Fruit fly (Drosophila melanogaster): Measurements from ENCODE around the gene Yod1.

Gene Yod1

DNA sequence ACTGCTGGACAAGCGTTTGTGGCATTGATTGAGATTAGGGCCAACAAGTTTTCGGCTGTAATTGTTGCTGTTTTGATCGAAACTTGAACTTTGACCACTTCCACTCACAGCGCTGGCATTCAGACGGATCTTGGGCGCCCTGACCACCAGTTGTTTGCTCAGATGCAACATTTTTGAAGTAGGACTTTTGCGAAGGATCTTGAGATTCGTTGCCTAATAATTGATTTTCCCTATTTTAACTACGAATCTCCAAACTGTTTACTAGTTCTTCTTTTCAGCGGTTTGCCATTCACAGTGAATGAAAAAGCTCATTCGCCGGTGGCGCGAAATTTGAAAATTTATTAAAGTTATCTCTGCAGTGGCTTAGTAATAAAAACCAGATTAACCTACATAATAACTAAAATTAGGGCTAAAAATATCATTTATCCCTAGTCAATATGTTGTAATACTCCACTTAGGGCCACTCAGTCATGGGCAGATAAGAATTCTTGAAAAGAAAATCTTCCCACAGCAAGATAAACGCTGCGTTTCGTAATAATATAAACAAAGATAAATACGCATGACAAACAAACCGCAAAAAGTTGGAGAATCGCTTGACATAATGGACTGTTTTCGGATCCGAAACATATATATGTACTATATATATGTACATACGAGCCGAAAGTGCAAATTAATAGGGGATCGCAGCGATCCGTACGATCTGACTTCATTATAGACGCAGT lies 7.9 kb downstream of the Yod1 start, which contains the start of the genes Dhrs4 and Gdap1:
Dhrs4 (minus strand) TSS at position 267 of the 722 bp plus-strand sequence.
Gdap1 (plus strand) TSS at position 574 of the 722 bp plus-strand sequence.
- TF ChIP-seq exex (tag; optimal IDR thresholded peaks at IDR 0.05) (peak; percentile 14), Eip74EF (GFP tag; optimal IDR thresholded peaks at IDR 0.05) (no peak), CG13296 (GFP tag; optimal IDR thresholded peaks at IDR 0.05) (peak; percentile 40), ems (GFP tag; optimal IDR thresholded peaks at IDR 0.05) (no peak), CG14050 (GFP tag; IDR thresholded peaks at IDR 0.05) (no peak), CG9727 (GFP tag; optimal IDR thresholded peaks at IDR 0.05) (no peak), Dp (GFP tag; optimal IDR thresholded peaks at IDR 0.05) (peak; percentile 87), pho (GFP tag; optimal IDR thresholded peaks at IDR 0.05) (no peak), CG17612 (GFP tag; IDR thresholded peaks at IDR 0.05) (no peak), E2f2 (GFP tag; IDR thresholded peaks at IDR 0.05) (peak; percentile 89), CG6654 (GFP tag; optimal IDR thresholded peaks at IDR 0.05) (no peak), pzg (GFP tag; optimal IDR thresholded peaks at IDR 0.05) (peak; percentile 24), CG7271 (tag; optimal IDR thresholded peaks at IDR 0.05) (no peak), CG17385 (GFP tag; optimal IDR thresholded peaks at IDR 0.05) (peak; percentile 74), CG15514 (GFP tag; optimal IDR thresholded peaks at IDR 0.05) (peak; percentile 96), CG1832 (GFP tag; optimal IDR thresholded peaks at IDR 0.05) (no peak), MESR4 (GFP tag; optimal IDR thresholded peaks at IDR 0.05) (peak; percentile 12), Hr78 (GFP tag; optimal IDR thresholded peaks at IDR 0.05) (peak in 1 of 2 experiments; percentile 93), sens (GFP tag) (peak; percentile 64), Fer1 (GFP tag; optimal IDR thresholded peaks at IDR 0.05) (peak; percentile 42), crp (GFP tag; optimal IDR thresholded peaks at IDR 0.05) (peak in 1 of 2 experiments; percentile 67), bsh (GFP tag; optimal IDR thresholded peaks at IDR 0.05) (peak in 1 of 2 experiments; percentile 53), MBD-R2 (GFP tag; IDR thresholded peaks at IDR 0.05) (peak; percentile 35), E2f1 (GFP tag; IDR thresholded peaks at IDR 0.05) (no peak), Rfx (GFP tag; IDR thresholded peaks at IDR 0.05) (0 out of 2 replicates have a peak, but pooled peaks have one; percentile 21), gro (GFP tag; optimal IDR thresholded peaks at IDR 0.05) (no peak), nom (GFP tag; optimal IDR thresholded peaks at IDR 0.05) (peak; percentile 79), dati (GFP tag; IDR thresholded peaks at IDR 0.05) (no peak), Med (GFP tag) (peak; percentile 56), Pdp1 (GFP tag; optimal IDR thresholded peaks at IDR 0.05) (peak in 1 of 2 experiments; percentile 44)

DNA sequence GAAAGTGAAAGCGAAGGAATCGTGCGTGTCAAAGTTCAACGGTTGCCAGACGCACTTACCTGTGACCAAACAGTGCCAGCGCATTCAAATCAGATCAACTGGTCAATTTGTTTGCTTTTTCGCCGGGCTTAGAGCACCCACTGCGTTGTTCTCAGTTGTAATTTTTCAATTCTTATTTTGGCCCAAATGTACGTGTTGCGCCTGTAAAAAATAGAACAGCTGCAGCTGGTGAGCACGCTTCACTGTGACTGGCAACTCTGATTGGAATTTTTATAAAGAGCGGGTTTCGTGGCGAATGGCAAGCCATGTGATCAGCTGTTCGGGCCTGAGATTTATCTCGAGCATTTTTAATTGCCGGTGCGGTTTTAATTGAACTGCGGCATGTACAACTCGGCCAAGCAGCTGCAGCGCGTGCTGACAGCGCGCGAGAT lies 12.2 kb downstream of the Yod1 start, which contains the start of the genes Fitm and AlaRS-m:
Fitm (minus strand) TSS at position 250 of the 431 bp plus-strand sequence.
AlaRS-m (plus strand) TSS at position 285 of the 431 bp plus-strand sequence.
- no peak for TF ChIP-seq CG15479 (GFP tag; optimal IDR thresholded peaks at IDR 0.05)
- TF ChIP-seq CG1647 (GFP tag; optimal IDR thresholded peaks at IDR 0.05): no peak
- no peak for TF ChIP-seq Side (GFP tag; optimal IDR thresholded peaks at IDR 0.05)
- peak; percentile 60 for TF ChIP-seq E2f2 (GFP tag; IDR thresholded peaks at IDR 0.05)
- TF ChIP-seq sc (optimal IDR thresholded peaks at IDR 0.05): no peak
- TF ChIP-seq sc (GFP tag; optimal IDR thresholded peaks at IDR 0.05): no peak
- no peak for TF ChIP-seq CG8388 (GFP tag; optimal IDR thresholded peaks at IDR 0.05)
- no peak for TF ChIP-seq CG10543 (GFP tag; optimal IDR thresholded peaks at IDR 0.05)
- TF ChIP-seq CG10654 (GFP tag; optimal IDR thresholded peaks at IDR 0.05): no peak
- no peak for TF ChIP-seq CG11456 (GFP tag; IDR thresholded peaks at IDR 0.05)
- no peak for TF ChIP-seq danr (GFP tag; IDR thresholded peaks at IDR 0.05)
- TF ChIP-seq CG30431 (GFP tag; optimal IDR thresholded peaks at IDR 0.05): no peak
- no peak for TF ChIP-seq Rx (GFP tag; IDR thresholded peaks at IDR 0.05)
- peak; percentile 88 to 98 for TF ChIP-seq crp (GFP tag; optimal IDR thresholded peaks at IDR 0.05)
- TF ChIP-seq ase (GFP tag; IDR thresholded peaks at IDR 0.05): no peak
- no peak for TF ChIP-seq CG8359 (GFP tag; optimal IDR thresholded peaks at IDR 0.05; ENCODE audit: borderline replicate concordance)
- no peak for TF ChIP-seq Dad (GFP tag; optimal IDR thresholded peaks at IDR 0.05)
- TF ChIP-seq en (GFP tag; optimal IDR thresholded peaks at IDR 0.05): no peak
- no peak for TF ChIP-seq CG11093 (GFP tag; IDR thresholded peaks at IDR 0.05)
- TF ChIP-seq CG2889 (GFP tag; IDR thresholded peaks at IDR 0.05): no peak
- no peak for TF ChIP-seq CG4854 (GFP tag; optimal IDR thresholded peaks at IDR 0.05)
- TF ChIP-seq yki (optimal IDR thresholded peaks at IDR 0.05): no peak

Data from whole organism, embryonic.